Fruit fly (Drosophila melanogaster): Measurements from ENCODE around the gene nmo.

nmo gene

dm6 chr3L:7984623-7985237 is 5.9 kb downstream of the nmo start:
- TF ChIP-seq h (optimal IDR thresholded peaks at IDR 0.05): no peak
- no peak for TF ChIP-seq insv (optimal IDR thresholded peaks at IDR 0.05)
- no peak for TF ChIP-seq psq (optimal IDR thresholded peaks at IDR 0.05)
- no peak for TF ChIP-seq Sin3A (optimal IDR thresholded peaks at IDR 0.05)
- no peak for TF ChIP-seq ttk (optimal IDR thresholded peaks at IDR 0.05)
- TF ChIP-seq Myc (optimal IDR thresholded peaks at IDR 0.05): no peak

DNA sequence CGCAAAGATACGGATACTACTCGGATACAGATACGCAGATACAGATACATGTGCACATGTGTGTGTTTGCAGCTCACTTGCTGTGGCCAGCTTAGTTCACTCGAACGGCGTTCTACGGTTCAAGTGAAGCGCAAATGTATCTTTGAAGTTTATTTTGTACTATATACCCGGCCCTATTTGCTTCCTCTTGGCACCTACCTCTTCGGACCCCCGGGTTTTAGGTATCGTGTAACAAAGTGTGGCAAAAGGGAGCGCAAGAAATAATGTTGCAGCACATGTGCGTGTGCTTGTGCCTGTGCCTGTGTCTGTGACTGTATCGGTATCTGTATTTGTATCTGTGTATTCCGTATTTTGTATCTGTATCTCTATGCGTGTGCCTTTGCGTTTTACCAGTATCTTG is 9.6 kb downstream of the nmo start:
- no peak for TF ChIP-seq Sin3A (optimal IDR thresholded peaks at IDR 0.05)
- TF ChIP-seq insv (optimal IDR thresholded peaks at IDR 0.05): no peak
- no peak for TF ChIP-seq h (optimal IDR thresholded peaks at IDR 0.05)
- TF ChIP-seq psq (optimal IDR thresholded peaks at IDR 0.05): no peak
- no peak for TF ChIP-seq Myc (optimal IDR thresholded peaks at IDR 0.05)
- no peak for TF ChIP-seq ttk (optimal IDR thresholded peaks at IDR 0.05)

DNA sequence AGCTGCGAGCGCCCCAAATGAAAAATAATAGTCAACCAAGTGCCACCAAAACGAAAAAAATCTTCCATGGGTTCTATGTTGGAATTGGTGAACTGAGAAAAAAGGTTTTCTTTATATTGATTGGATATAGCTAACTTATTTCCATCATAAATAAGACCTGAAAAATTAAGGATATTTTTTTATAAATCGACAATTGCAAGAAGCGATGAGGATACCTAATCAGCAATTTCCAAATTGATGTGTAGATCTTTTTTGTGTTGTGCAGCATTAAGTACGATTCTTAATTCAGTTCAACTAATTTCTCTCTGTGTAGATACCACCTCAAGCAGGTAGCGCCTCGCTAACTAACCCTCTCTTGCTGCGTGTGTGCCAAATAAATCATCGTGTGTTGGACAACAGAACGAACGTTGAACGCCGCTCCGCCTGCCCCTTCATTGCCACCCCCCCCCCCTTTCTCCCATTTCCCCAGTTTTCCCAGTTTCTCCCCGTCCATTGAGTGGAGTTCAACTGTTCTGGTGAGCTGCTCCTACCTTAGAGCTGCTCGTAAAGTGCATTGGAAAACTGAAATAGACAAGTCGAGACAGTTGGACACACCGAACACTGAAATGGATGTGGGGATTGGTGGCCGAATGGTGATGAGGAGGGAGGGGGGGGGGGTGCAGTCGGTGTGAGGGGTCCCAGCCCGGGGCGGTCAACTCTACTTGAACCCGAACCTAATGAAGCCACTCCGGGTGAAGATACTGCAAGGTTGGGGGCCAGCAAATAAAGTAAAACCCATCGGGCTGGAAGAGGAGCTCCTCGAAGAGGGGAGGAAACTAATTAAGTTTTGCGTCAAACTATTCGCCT is 10.2 kb downstream of the nmo start:
- no peak for TF ChIP-seq Sin3A (optimal IDR thresholded peaks at IDR 0.05)
- TF ChIP-seq psq (optimal IDR thresholded peaks at IDR 0.05): no peak
- no peak for TF ChIP-seq insv (optimal IDR thresholded peaks at IDR 0.05)
- TF ChIP-seq Myc (optimal IDR thresholded peaks at IDR 0.05): no peak
- TF ChIP-seq ttk (optimal IDR thresholded peaks at IDR 0.05): no peak
- no peak for TF ChIP-seq h (optimal IDR thresholded peaks at IDR 0.05)

DNA sequence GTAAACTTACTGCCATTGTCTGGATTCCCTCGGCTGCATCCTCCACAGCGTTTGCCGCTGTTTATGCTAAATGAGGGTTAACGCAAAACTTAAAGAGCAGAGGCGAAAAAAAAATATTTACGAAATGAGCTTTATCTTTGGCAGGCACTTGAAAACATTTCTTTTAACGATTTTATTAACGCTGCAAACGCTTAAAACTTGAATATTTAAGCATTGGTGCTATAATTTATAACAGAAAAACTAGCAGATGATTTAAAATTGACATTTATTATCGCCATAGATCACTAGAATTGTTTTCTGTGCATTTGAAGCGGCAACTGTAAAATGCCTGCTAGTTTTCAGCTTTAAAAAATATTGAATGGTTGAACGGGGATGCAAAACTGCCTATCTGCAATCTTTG is 11.4 kb downstream of the nmo start:
- TF ChIP-seq psq (optimal IDR thresholded peaks at IDR 0.05): no peak
- no peak for TF ChIP-seq Myc (optimal IDR thresholded peaks at IDR 0.05)

DNA sequence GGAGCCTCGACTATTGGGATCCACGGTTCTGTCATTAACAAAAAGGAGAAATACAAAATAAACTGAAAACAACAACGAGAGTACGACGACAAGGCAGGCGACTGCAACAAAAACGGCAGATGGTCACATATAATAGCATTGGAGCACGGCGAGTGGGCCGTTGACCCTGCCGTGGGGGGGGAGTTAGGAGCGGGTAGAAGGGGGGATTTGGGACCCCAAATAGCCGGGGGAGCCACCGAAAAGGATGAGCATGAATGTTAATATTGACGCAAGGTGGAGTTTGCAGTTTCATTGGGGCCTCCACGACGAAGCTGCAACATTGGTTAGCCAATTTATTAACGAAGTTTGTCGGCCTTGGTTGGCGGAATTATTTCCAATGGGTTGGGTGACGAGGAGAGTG is 14.0 kb downstream of the nmo start:
- no peak for TF ChIP-seq insv (optimal IDR thresholded peaks at IDR 0.05)
- TF ChIP-seq h (optimal IDR thresholded peaks at IDR 0.05): no peak
- TF ChIP-seq Myc (optimal IDR thresholded peaks at IDR 0.05): no peak
- TF ChIP-seq ttk (optimal IDR thresholded peaks at IDR 0.05): no peak
- TF ChIP-seq Sin3A (optimal IDR thresholded peaks at IDR 0.05): no peak
- no peak for TF ChIP-seq psq (optimal IDR thresholded peaks at IDR 0.05)

- TF ChIP-seq Sin3A (optimal IDR thresholded peaks at IDR 0.05) (no peak), insv (optimal IDR thresholded peaks at IDR 0.05) (no peak), Myc (optimal IDR thresholded peaks at IDR 0.05) (no peak), h (optimal IDR thresholded peaks at IDR 0.05) (no peak), ttk (optimal IDR thresholded peaks at IDR 0.05) (no peak), psq (optimal IDR thresholded peaks at IDR 0.05) (no peak)
These were observed 14.9 kb downstream of the nmo start for dm6 chr3L:7993570-7994319.

DNA sequence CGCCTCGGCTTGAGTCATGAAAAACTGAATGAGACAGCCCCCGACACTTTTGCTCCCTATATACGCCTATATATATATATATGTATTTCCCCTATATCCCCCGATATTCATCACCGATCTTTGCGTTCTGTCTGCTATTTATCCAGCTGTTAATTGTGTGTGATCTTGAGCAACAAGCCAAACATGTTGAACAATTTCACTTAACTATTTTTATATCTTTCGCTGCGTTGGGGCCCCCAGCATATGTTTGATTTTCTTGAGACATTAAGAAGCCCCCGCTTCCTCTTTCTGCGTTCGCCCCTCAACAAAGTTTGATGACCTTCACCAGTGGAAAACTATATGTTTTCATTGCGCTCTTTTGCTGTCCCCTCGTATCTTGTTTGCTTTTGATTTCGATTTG is 17.5 kb downstream of the nmo start:
- TF ChIP-seq ttk (optimal IDR thresholded peaks at IDR 0.05): no peak
- TF ChIP-seq insv (optimal IDR thresholded peaks at IDR 0.05): no peak

dm6 chr3L:7999933-8000332 is 21.1 kb downstream of the nmo start:
- TF ChIP-seq ttk (optimal IDR thresholded peaks at IDR 0.05): no peak
- TF ChIP-seq Sin3A (optimal IDR thresholded peaks at IDR 0.05): no peak
- TF ChIP-seq Myc (optimal IDR thresholded peaks at IDR 0.05): no peak
- TF ChIP-seq h (optimal IDR thresholded peaks at IDR 0.05): no peak
- no peak for TF ChIP-seq psq (optimal IDR thresholded peaks at IDR 0.05)
- no peak for TF ChIP-seq insv (optimal IDR thresholded peaks at IDR 0.05)

dm6 chr3L:8001057-8001597 is 22.3 kb downstream of the nmo start:
- TF ChIP-seq h (optimal IDR thresholded peaks at IDR 0.05): no peak

- no peak for TF ChIP-seq ttk (optimal IDR thresholded peaks at IDR 0.05)
- no peak for TF ChIP-seq insv (optimal IDR thresholded peaks at IDR 0.05)
- no peak for TF ChIP-seq psq (optimal IDR thresholded peaks at IDR 0.05)
- no peak for TF ChIP-seq Sin3A (optimal IDR thresholded peaks at IDR 0.05)
- TF ChIP-seq Myc (optimal IDR thresholded peaks at IDR 0.05): no peak
- no peak for TF ChIP-seq h (optimal IDR thresholded peaks at IDR 0.05)
These were observed 26.9 kb downstream of the nmo start for dm6 chr3L:8005770-8006169.

DNA sequence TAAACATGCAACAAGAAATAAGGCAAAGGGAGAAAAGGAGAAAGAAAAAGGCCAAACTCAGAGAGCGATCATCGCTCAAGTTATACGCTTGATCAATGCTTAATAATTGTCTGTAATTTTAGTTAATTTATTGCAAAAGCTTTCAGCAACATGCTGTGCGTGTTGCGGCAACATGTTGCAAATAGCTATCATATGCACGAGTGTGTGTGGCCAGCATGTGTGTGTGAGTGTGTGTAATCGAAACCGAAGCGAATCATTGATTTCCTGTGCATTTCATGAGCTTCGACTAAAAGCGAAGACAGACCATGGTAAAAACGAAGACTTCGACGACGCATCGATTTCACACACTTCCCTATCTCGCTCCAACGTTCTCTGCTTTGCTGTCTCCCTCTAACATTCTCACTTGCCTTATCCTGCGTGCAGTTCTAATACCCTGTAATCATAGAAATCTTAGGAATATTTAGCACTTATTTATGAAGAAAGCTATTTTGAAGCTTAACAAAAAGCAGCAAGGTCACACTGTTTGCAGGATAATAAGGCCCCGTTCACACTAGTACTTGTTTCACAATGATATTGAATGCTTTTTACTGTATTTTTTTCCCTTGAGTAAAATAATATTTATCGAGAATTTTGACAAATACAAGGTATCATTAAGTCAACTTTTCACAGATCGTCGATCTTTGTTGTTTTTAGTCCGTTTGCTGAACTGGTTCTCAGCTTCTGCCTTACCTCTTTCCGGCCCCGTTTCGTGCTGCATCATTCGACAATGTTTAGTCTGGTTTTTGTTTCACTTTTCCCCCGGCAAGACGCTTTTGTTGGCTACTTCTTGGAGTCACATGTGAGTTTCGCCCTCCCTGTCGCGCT is 34.4 kb downstream of the nmo start:
- TF ChIP-seq Sin3A (optimal IDR thresholded peaks at IDR 0.05) (no peak), Myc (optimal IDR thresholded peaks at IDR 0.05) (no peak), insv (optimal IDR thresholded peaks at IDR 0.05) (no peak), psq (optimal IDR thresholded peaks at IDR 0.05) (no peak), ttk (optimal IDR thresholded peaks at IDR 0.05) (no peak), h (optimal IDR thresholded peaks at IDR 0.05) (no peak)

- TF ChIP-seq ttk (optimal IDR thresholded peaks at IDR 0.05): no peak
- TF ChIP-seq Myc (optimal IDR thresholded peaks at IDR 0.05): no peak
- TF ChIP-seq h (optimal IDR thresholded peaks at IDR 0.05): no peak
- TF ChIP-seq psq (optimal IDR thresholded peaks at IDR 0.05): no peak
- TF ChIP-seq insv (optimal IDR thresholded peaks at IDR 0.05): no peak
- no peak for TF ChIP-seq Sin3A (optimal IDR thresholded peaks at IDR 0.05)
These were observed 35.0 kb downstream of the nmo start for dm6 chr3L:8013865-8014216.
